Fruit fly (Drosophila melanogaster) whole organism, adult: ENCODE results near the gene alpha-Est7.

Source experiments
- CG11617 ChIP-seq: fragments of 200-800 bp; sonication (Bioruptor generic); optimal IDR thresholded peaks from 2 replicates; lab custom pipeline; 2017; ENCODE audit warnings: mild to moderate bottlenecking, missing biosample characterization, missing genetic modification reagents, missing genetic modification characterization
- CG14711 ChIP-seq: fragments of 200-800 bp; sonication (Bioruptor generic); optimal IDR thresholded peaks from 2 replicates; lab custom pipeline; 2018; ENCODE audit warnings: missing biosample characterization, mild to moderate bottlenecking, missing genetic modification characterization, moderate library complexity
- CG7045 ChIP-seq: fragments of 200-800 bp; sonication (Bioruptor generic); optimal IDR thresholded peaks from 2 replicates; lab custom pipeline; 2017; ENCODE audit warnings: missing biosample characterization, mild to moderate bottlenecking, missing genetic modification characterization
- CG7101 ChIP-seq: fragments of 200-800 bp; sonication (Bioruptor generic); optimal IDR thresholded peaks from 2 replicates; lab custom pipeline; 2018; ENCODE audit warnings: missing biosample characterization, mild to moderate bottlenecking, missing genetic modification characterization, moderate library complexity
- Crg-1 ChIP-seq: fragments of 200-800 bp; sonication (Bioruptor generic); optimal IDR thresholded peaks from 2 replicates; lab custom pipeline; 2016; ENCODE audit warnings: missing biosample characterization, missing genetic modification characterization
- Hr96 ChIP-seq: fragments of 200-800 bp; sonication (Bioruptor generic); optimal IDR thresholded peaks from 2 replicates; lab custom pipeline; 2016; ENCODE audit warnings: missing biosample characterization, missing genetic modification characterization
- cnc ChIP-seq, 2 experiments: fragments of >200 bp; optimal IDR thresholded peaks; 2 replicates each; lab custom pipeline; 2017
- kay ChIP-seq: fragments of 200-800 bp; sonication (Bioruptor generic); peaks from one replicate; lab custom pipeline; 2016; ENCODE audit warnings: missing biosample characterization, missing genetic modification characterization, borderline replicate concordance
- toe ChIP-seq: fragments of 200-800 bp; sonication (Bioruptor generic); optimal IDR thresholded peaks from 2 replicates; lab custom pipeline; 2016; ENCODE audit warnings: missing biosample characterization, missing genetic modification characterization

DNA sequence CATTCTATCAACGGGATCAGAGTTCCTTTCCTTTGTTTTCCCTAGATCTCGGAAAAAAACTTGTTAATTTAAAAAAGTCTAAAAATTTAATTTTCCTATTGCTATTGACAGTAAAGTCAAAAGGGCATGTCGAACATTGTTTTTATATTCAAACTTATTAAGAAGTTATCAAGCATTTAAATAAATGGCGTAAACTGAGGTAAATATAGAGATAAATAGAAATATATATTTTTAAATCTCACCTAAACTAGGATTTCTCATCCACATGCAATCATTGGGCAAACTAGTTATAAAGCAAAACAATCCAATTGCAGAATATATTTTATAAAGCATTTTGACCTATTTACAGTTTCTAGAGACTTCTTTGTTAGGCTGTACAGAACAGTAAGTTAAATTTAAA lies 4.2 kb downstream of the alpha-Est7 start, which contains the start of gene Ubc84D:
- TF ChIP-seq CG7101 (tag; lab: Kevin White, UChicago) (no peak), CG14711 (tag; lab: Kevin White, UChicago) (no peak), Hr96 (GFP tag; lab: Kevin White, UChicago) (no peak), cnc (optimal IDR thresholded peaks at IDR 0.05; lab: Kevin White, UChicago) (no peak), Crg-1 (GFP tag; lab: Kevin White, UChicago) (no peak), CG7045 (GFP tag; lab: Kevin White, UChicago) (no peak), kay (no peak), CG11617 (no peak), toe (no peak)
